Fruit fly (Drosophila melanogaster) whole organism, prepupa: Measurements from ENCODE around the gene CG31661.

Experiments used
- CG10631 ChIP-seq: fragments of 200-800 bp; sonication (Bioruptor generic); optimal IDR thresholded peaks from 2 replicates; lab custom pipeline; 2016; ENCODE audit warnings: missing biosample characterization, missing genetic modification characterization
- CG11762 ChIP-seq: fragments of 200-800 bp; sonication (Bioruptor generic); optimal IDR thresholded peaks from 3 replicates; lab custom pipeline; 2016; ENCODE audit warnings: missing biosample characterization, missing genetic modification characterization; ENCODE audit not compliant: insufficient read depth
- CG11902 ChIP-seq: fragments of 200-800 bp; sonication (Bioruptor generic); optimal IDR thresholded peaks from 3 replicates; lab custom pipeline; 2016; ENCODE audit warnings: missing biosample characterization, missing genetic modification characterization
- CG15336 ChIP-seq: fragments of 200-800 bp; sonication (Bioruptor generic); IDR thresholded peaks from 2 replicates; pipeline ENCODE4 v1.3.6; 2022; ENCODE audit warnings: missing biosample characterization, missing genetic modification characterization
- CG31627 ChIP-seq: fragments of 200-800 bp; sonication (Bioruptor generic); optimal IDR thresholded peaks from 3 replicates; lab custom pipeline; 2016; ENCODE audit warnings: missing biosample characterization, missing genetic modification characterization
- CG4318 ChIP-seq: fragments of 200-800 bp; sonication (Bioruptor generic); optimal IDR thresholded peaks from 3 replicates; lab custom pipeline; 2017; ENCODE audit warnings: missing biosample characterization, mild to moderate bottlenecking, missing genetic modification characterization
- CG6163 ChIP-seq: fragments of 200-800 bp; sonication (Bioruptor generic); IDR thresholded peaks from 3 replicates; pipeline ENCODE4 v1.3.6; 2022; ENCODE audit warnings: missing biosample characterization, missing genetic modification characterization
- CG6854 ChIP-seq: fragments of 200-800 bp; sonication (Bioruptor generic); optimal IDR thresholded peaks from 2 replicates; lab custom pipeline; 2017; ENCODE audit warnings: missing biosample characterization, mild to moderate bottlenecking, missing genetic modification characterization
- CG7368 ChIP-seq: fragments of 200-800 bp; sonication (Bioruptor generic); optimal IDR thresholded peaks from 3 replicates; lab custom pipeline; 2016; ENCODE audit warnings: missing biosample characterization, missing genetic modification characterization
- CG8119 ChIP-seq: fragments of 200-800 bp; sonication (Bioruptor generic); IDR thresholded peaks from 3 replicates; pipeline ENCODE4 v1.3.6; 2022; ENCODE audit warnings: missing biosample characterization, missing genetic modification characterization
- CG8319 ChIP-seq: fragments of 200-800 bp; sonication (Bioruptor generic); optimal IDR thresholded peaks from 3 replicates; lab custom pipeline; 2016; ENCODE audit warnings: missing biosample characterization, missing genetic modification characterization
- Eip78C ChIP-seq: fragments of 200-800 bp; sonication (Bioruptor generic); peaks from one replicate; lab custom pipeline; 2016; ENCODE audit warnings: missing biosample characterization, missing genetic modification characterization
- Eip93F ChIP-seq: fragments of 200-800 bp; sonication (Bioruptor generic); optimal IDR thresholded peaks from 2 replicates; lab custom pipeline; 2016; ENCODE audit warnings: missing biosample characterization, mild to moderate bottlenecking, missing genetic modification characterization
- Ets21C ChIP-seq: fragments of 200-800 bp; sonication (Bioruptor generic); optimal IDR thresholded peaks from 3 replicates; lab custom pipeline; 2016; ENCODE audit warnings: missing biosample characterization, missing genetic modification characterization
- Ets96B ChIP-seq: fragments of 200-800 bp; optimal IDR thresholded peaks from 2 replicates; lab custom pipeline; 2019; ENCODE audit warnings: missing biosample characterization, mild to moderate bottlenecking, missing genetic modification characterization, moderate library complexity
- Hr39 ChIP-seq: fragments of 200-800 bp; sonication (Bioruptor generic); optimal IDR thresholded peaks from 2 replicates; lab custom pipeline; 2016; ENCODE audit warnings: missing biosample characterization, missing genetic modification characterization
- Hr4 ChIP-seq: fragments of 200-800 bp; sonication (Bioruptor generic); optimal IDR thresholded peaks from 3 replicates; lab custom pipeline; 2016; ENCODE audit warnings: missing biosample characterization, missing genetic modification characterization
- Lpt ChIP-seq: fragments of 200-800 bp; sonication (Bioruptor generic); optimal IDR thresholded peaks from 3 replicates; lab custom pipeline; 2016; ENCODE audit warnings: missing biosample characterization, missing genetic modification characterization
- Sox14 ChIP-seq: fragments of 200-800 bp; sonication (Bioruptor generic); optimal IDR thresholded peaks from 3 replicates; lab custom pipeline; 2016; ENCODE audit warnings: missing biosample characterization, missing genetic modification characterization
- achi ChIP-seq: fragments of 200-800 bp; sonication (Bioruptor generic); optimal IDR thresholded peaks from 3 replicates; lab custom pipeline; 2016; ENCODE audit warnings: missing biosample characterization, missing genetic modification characterization
- dac ChIP-seq: fragments of 200-800 bp; sonication (Bioruptor generic); optimal IDR thresholded peaks from 2 replicates; lab custom pipeline; 2017; ENCODE audit warnings: missing biosample characterization, mild to moderate bottlenecking, missing genetic modification characterization
- dsx ChIP-seq: fragments of 200-800 bp; optimal IDR thresholded peaks from 3 replicates; lab custom pipeline; 2019; ENCODE audit warnings: missing biosample characterization, mild to moderate bottlenecking, missing genetic modification characterization, moderate library complexity; ENCODE audit not compliant: poor library complexity, severe bottlenecking
- eg ChIP-seq: fragments of 200-800 bp; sonication (Bioruptor generic); IDR thresholded peaks from 3 replicates; pipeline ENCODE4 v1.3.6; 2022; ENCODE audit warnings: missing biosample characterization, missing genetic modification characterization
- fd59A ChIP-seq: fragments of 200-800 bp; sonication (Bioruptor generic); optimal IDR thresholded peaks from 2 replicates; lab custom pipeline; 2017; ENCODE audit warnings: missing biosample characterization, mild to moderate bottlenecking, missing genetic modification characterization, missing genetic modification reagents
- fd85E ChIP-seq: fragments of 200-800 bp; sonication (Bioruptor generic); optimal IDR thresholded peaks from 3 replicates; lab custom pipeline; 2016; ENCODE audit warnings: missing biosample characterization, missing genetic modification characterization
- fkh ChIP-seq: fragments of 200-800 bp; sonication (Bioruptor generic); optimal IDR thresholded peaks from 3 replicates; lab custom pipeline; 2017; ENCODE audit warnings: missing biosample characterization, mild to moderate bottlenecking, missing genetic modification characterization, moderate library complexity
- pdm3 ChIP-seq: fragments of 200-800 bp; sonication (Bioruptor generic); optimal IDR thresholded peaks from 3 replicates; lab custom pipeline; 2016; ENCODE audit warnings: missing biosample characterization, missing genetic modification characterization
- salr ChIP-seq, 2 experiments: fragments of 200-800 bp; sonication (Bioruptor generic); optimal IDR thresholded peaks; 3 replicates each; lab custom pipeline; 2016 to 2018; ENCODE audit warnings: missing biosample characterization in 2 of 2, missing genetic modification characterization in 2 of 2, mild to moderate bottlenecking in 1 of 2
- spab ChIP-seq: fragments of 200-800 bp; sonication (Bioruptor generic); optimal IDR thresholded peaks from 2 replicates; lab custom pipeline; 2017; ENCODE audit warnings: missing biosample characterization, mild to moderate bottlenecking, missing genetic modification characterization, missing genetic modification reagents
- ss ChIP-seq, 2 experiments: fragments of 200-800 bp; sonication (Bioruptor generic); optimal IDR thresholded peaks; 2 replicates in 1 of 2; 3 replicates in 1 of 2; lab custom pipeline; 2017 to 2018; ENCODE audit warnings: mild to moderate bottlenecking in 2 of 2, missing biosample characterization in 2 of 2, missing genetic modification characterization in 2 of 2, moderate library complexity in 1 of 2
- svp ChIP-seq: fragments of 200-800 bp; sonication (Bioruptor generic); peaks from one replicate; lab custom pipeline; 2016; ENCODE audit warnings: missing biosample characterization, missing genetic modification characterization

Gene CG31661

DNA sequence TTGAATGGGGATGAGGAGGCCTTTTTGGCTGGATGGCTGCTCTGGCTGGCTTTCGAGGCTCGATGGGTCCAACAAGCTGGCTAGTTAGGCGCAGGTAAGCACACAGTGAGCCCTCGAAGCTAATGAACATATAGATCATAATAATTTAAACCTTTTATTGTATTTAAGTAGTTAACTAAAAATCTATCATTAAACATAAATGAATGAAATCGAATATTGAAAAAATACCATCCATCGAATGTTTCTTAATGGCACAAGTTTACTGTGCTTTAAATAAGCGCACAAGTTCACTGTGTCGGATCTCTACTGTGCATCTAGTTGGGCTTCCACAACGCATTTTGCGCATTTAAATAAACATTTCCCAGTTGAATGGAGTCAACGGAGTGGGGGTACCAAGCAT is 37.7 kb upstream of the CG31661 start (continued):
- TF ChIP-seq spab (GFP tag; lab: Kevin White, UChicago) (peak; percentile 54), Sox14 (GFP tag; lab: Kevin White, UChicago) (peak; percentile 26)

DNA sequence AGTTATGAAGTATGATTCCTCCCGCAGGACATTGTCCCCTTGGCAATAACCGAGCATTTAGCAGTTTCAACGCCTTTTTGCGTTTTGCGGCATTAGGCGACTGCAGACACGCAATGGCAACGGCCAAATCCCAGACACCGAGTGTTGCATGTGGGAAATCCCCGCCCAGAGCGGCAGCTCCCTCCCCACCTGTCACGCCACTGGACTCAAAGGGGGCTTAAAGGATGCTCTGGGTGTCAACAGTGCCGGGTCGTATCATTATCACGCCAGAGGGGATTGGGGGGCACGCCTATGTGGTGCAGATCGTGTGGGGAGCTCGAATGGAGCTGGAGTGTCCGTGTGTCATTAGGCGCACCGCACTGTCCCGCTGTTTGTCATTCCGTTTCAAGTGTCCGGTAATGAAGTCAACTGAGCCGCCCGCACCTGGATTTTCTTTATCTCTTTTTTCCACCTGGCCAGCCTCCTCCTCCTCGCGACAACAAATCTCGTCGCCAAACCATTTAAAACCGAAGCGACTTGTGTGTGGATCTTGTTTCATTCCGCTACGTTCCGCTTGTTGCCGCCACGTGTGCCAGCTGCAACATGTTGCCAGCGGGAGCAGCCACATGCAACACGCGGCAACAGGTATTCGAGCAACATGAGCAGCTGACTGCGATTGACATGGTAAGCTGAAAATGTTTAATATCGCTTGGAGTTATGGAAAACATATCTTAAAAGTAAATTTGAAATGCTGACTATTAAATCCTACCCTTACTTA is 36.4 kb upstream of the CG31661 start:
- TF ChIP-seq Eip78C (GFP tag; lab: Kevin White, UChicago): peak; percentile 45
- TF ChIP-seq pdm3 (GFP tag; lab: Kevin White, UChicago): no peak
- no peak for TF ChIP-seq CG11762 (GFP tag; lab: Kevin White, UChicago)
- TF ChIP-seq ss (GFP tag; optimal IDR thresholded peaks at IDR 0.05; lab: Kevin White, UChicago): peak in 1 of 2 experiments; percentile 69
- 0 out of 2 replicates have a peak, but pooled peaks have one; percentile 12 for TF ChIP-seq CG15336 (GFP tag; lab: Robert Waterston, UW)
- no peak for TF ChIP-seq Lpt (GFP tag; lab: Kevin White, UChicago)
- no peak for TF ChIP-seq fd59A (GFP tag; lab: Kevin White, UChicago)
- no peak for TF ChIP-seq CG7368 (GFP tag; lab: Kevin White, UChicago)
- TF ChIP-seq eg (GFP tag; lab: Robert Waterston, UW): no peak
- TF ChIP-seq salr (GFP tag; optimal IDR thresholded peaks at IDR 0.05; lab: Kevin White, UChicago): no peak
- TF ChIP-seq CG11902 (GFP tag; lab: Kevin White, UChicago): no peak
- TF ChIP-seq CG4318 (GFP tag; lab: Kevin White, UChicago): no peak
- TF ChIP-seq Ets21C (GFP tag; lab: Kevin White, UChicago): no peak

DNA sequence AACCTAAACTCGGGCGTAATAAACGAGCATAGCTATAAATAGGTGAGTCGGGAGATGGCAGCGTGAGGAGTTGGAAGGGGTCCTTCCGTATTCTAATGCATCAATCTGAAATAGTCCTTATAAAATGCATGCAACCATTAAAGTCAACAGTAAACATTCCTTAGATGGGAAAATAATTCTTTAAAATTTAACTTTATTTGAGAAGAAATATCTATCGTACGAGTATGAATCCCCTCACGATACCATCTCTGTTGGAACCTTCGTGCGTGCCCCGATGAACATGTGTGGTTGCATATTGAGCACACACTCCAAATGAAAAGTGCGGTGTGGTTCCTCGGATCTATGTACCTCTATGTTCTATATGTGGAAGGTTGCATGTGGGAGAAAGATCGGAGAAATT is 34.9 kb upstream of the CG31661 start:
- TF ChIP-seq Eip93F (GFP tag; lab: Kevin White, UChicago) (no peak), svp (GFP tag; lab: Kevin White, UChicago) (peak; percentile 62)

- no peak for TF ChIP-seq Hr4
- no peak for TF ChIP-seq CG10631 (GFP tag; lab: Kevin White, UChicago)
- peak; percentile 16 for TF ChIP-seq Eip78C (GFP tag; lab: Kevin White, UChicago)
- no peak for TF ChIP-seq CG31627 (GFP tag; lab: Kevin White, UChicago)
- peak; percentile 14 for TF ChIP-seq svp (GFP tag; lab: Kevin White, UChicago)
- no peak for TF ChIP-seq fkh (GFP tag; lab: Kevin White, UChicago)
- TF ChIP-seq ss (GFP tag; optimal IDR thresholded peaks at IDR 0.05; lab: Kevin White, UChicago): no peak
- TF ChIP-seq, all 60 proteins: peak for 2
Measured at dm6 chr2L:1463362-1463908, 33.6 kb upstream of the CG31661 start.

DNA sequence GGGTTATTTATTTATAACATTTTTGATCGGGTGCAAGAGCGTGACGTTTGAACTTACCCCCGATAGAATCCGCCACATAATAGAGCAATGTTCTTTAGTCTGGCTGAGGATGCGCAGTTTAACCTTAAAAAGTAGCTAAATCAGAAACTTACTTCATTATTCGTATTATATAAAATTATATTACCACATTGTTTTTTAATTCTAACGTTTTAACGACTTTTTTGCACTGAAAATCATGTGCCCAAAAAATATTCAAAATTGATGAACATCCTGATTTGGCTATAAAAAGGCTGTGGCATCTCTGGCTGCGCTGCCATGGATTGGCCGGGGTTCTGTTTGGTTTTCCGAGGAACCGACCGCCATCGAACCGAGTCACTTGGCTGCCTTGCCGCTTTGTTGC is 27.0 kb upstream of the CG31661 start:
- peak; percentile 27 for TF ChIP-seq Ets96B
- TF ChIP-seq Hr39 (GFP tag; lab: Kevin White, UChicago): no peak
- no peak for TF ChIP-seq Ets21C (GFP tag; lab: Kevin White, UChicago)
- no peak for TF ChIP-seq CG8319 (GFP tag; lab: Kevin White, UChicago)
- TF ChIP-seq achi (GFP tag; lab: Kevin White, UChicago): peak; percentile 11
- no peak for TF ChIP-seq CG6854 (GFP tag; lab: Kevin White, UChicago)
- no peak for TF ChIP-seq dsx (GFP tag; lab: Kevin White, UChicago)
- TF ChIP-seq fd85E (GFP tag; lab: Kevin White, UChicago): no peak
- TF ChIP-seq Eip78C (GFP tag; lab: Kevin White, UChicago): peak; percentile 61
- no peak for TF ChIP-seq CG8119
- no peak for TF ChIP-seq dac (GFP tag; lab: Kevin White, UChicago)
- no peak for TF ChIP-seq CG31627 (GFP tag; lab: Kevin White, UChicago)
- 0 out of 3 replicates have a peak, but pooled peaks have one; percentile 23 for TF ChIP-seq CG6163 (GFP tag; lab: Robert Waterston, UW)
